Worm (Caenorhabditis elegans): ENCODE data around the gene tbc-12.

ce11 chrX:2493586-2494175, 38.6 kb downstream of the tbc-12 start:
- TF ChIP-seq nhr-28 (tag; optimal IDR thresholded peaks at IDR 0.05) (no peak), nhr-12 (tag; optimal IDR thresholded peaks at IDR 0.05) (no peak), unc-62 (GFP tag; optimal IDR thresholded peaks at IDR 0.05) (no peak), cnd-1 (tag; optimal IDR thresholded peaks at IDR 0.05) (no peak), ham-2 (GFP tag; optimal IDR thresholded peaks at IDR 0.05) (no peak), mab-5 (tag; optimal IDR thresholded peaks at IDR 0.05) (no peak)

Measured in whole organism, mixed stage, embryonic.